Fruit fly (Drosophila melanogaster): ENCODE measurements around the gene CG12541.

The CG12541 gene

dm6 chrX:7011063-7011743, 54.6 kb downstream of the CG12541 start, which contains the start of the genes cm, sloth1 and sloth2 (continued):
- TF ChIP-seq Vsx1 (GFP tag; optimal IDR thresholded peaks at IDR 0.05) (peak; percentile 33), btn (GFP tag; optimal IDR thresholded peaks at IDR 0.05) (peak; percentile 48), Hmx (GFP tag; optimal IDR thresholded peaks at IDR 0.05) (peak; percentile 60), CG18011 (GFP tag; optimal IDR thresholded peaks at IDR 0.05) (peak; percentile 76), ci (GFP tag; IDR thresholded peaks at IDR 0.05) (peak; percentile 85), CG12942 (GFP tag; optimal IDR thresholded peaks at IDR 0.05) (peak; percentile 88), HLH4C (GFP tag; IDR thresholded peaks at IDR 0.05; ENCODE audit: partially characterized antibody) (peak; percentile 69), Dp (GFP tag; optimal IDR thresholded peaks at IDR 0.05) (no peak), CG6765 (GFP tag; optimal IDR thresholded peaks at IDR 0.05) (peak; percentile 50), CG12299 (tag; optimal IDR thresholded peaks at IDR 0.05) (peak; percentile 66), CG15601 (tag; optimal IDR thresholded peaks at IDR 0.05) (peak; percentile 79), CG9932 (GFP tag; IDR thresholded peaks at IDR 0.05) (peak; percentile 94), hbn (GFP tag; IDR thresholded peaks at IDR 0.05; ENCODE audit: partially characterized antibody) (peak; percentile 82), CG17385 (GFP tag; optimal IDR thresholded peaks at IDR 0.05) (peak; percentile 70), CG30431 (GFP tag; optimal IDR thresholded peaks at IDR 0.05) (peak; percentile 76), Doc3 (GFP tag; IDR thresholded peaks at IDR 0.05; ENCODE audit: partially characterized antibody) (peak; percentile 91), Mad (GFP tag; optimal IDR thresholded peaks at IDR 0.05) (peak; percentile 89), bsh (GFP tag; optimal IDR thresholded peaks at IDR 0.05) (peak; percentile 7 to 83), row (GFP tag; IDR thresholded peaks at IDR 0.05) (peak; percentile 97), unc-4 (GFP tag; IDR thresholded peaks at IDR 0.05; ENCODE audit: partially characterized antibody) (peak; percentile 91), repo (GFP tag; optimal IDR thresholded peaks at IDR 0.05) (peak; percentile 75), pnt (GFP tag; optimal IDR thresholded peaks at IDR 0.05) (peak; percentile 83), cas (GFP tag; IDR thresholded peaks at IDR 0.05) (peak; percentile 81), dm (GFP tag; optimal IDR thresholded peaks at IDR 0.05) (peak; percentile 78), GATAe (GFP tag; conservative IDR thresholded peaks at IDR 0.05) (no peak), ssp (GFP tag; IDR thresholded peaks at IDR 0.05) (peak; percentile 71), luna (GFP tag; optimal IDR thresholded peaks at IDR 0.05) (peak; percentile 63), CG7271 (tag; optimal IDR thresholded peaks at IDR 0.05) (peak; percentile 69), CG12155 (GFP tag; optimal IDR thresholded peaks at IDR 0.05) (peak; percentile 88), wek (GFP tag; optimal IDR thresholded peaks at IDR 0.05) (peak; percentile 50), CG4360 (GFP tag; IDR thresholded peaks at IDR 0.05) (0 out of 2 replicates have a peak, but pooled peaks have one; percentile 24), Eip74EF (GFP tag; optimal IDR thresholded peaks at IDR 0.05) (peak in 1 of 2 experiments; percentile 76), CrebB (tag; optimal IDR thresholded peaks at IDR 0.05) (peak; percentile 80), Hr3 (GFP tag; optimal IDR thresholded peaks at IDR 0.05) (peak; percentile 90), CG10147 (GFP tag; optimal IDR thresholded peaks at IDR 0.05) (peak; percentile 77), gem (tag; optimal IDR thresholded peaks at IDR 0.05) (peak; percentile 93), dysf (GFP tag; IDR thresholded peaks at IDR 0.05) (peak; percentile 88), CG32767 (GFP tag; IDR thresholded peaks at IDR 0.05) (peak; percentile 70), sisA (GFP tag; IDR thresholded peaks at IDR 0.05) (peak; percentile 87), Xrp1 (GFP tag; IDR thresholded peaks at IDR 0.05) (peak; percentile 91), abd-A (tag; optimal IDR thresholded peaks at IDR 0.05) (peak; percentile 20), tio (GFP tag; optimal IDR thresholded peaks at IDR 0.05) (peak; percentile 81), cad (GFP tag; optimal IDR thresholded peaks at IDR 0.05) (no peak), CHES-1-like (GFP tag; optimal IDR thresholded peaks at IDR 0.05) (peak; percentile 86), toy (GFP tag; IDR thresholded peaks at IDR 0.05) (peak; percentile 59; the same call in 1 of the 2 replicates), oc (tag; optimal IDR thresholded peaks at IDR 0.05) (peak; percentile 67), knrl (GFP tag; IDR thresholded peaks at IDR 0.05; ENCODE audit: partially characterized antibody) (peak; percentile 89), Bgb (GFP tag; IDR thresholded peaks at IDR 0.05; ENCODE audit: partially characterized antibody) (peak; percentile 79), Dref (GFP tag; IDR thresholded peaks at IDR 0.05) (peak; percentile 24; the same call in 1 of the 2 replicates)

All from whole organism, embryonic.